Fruit fly (Drosophila melanogaster) whole organism, pupa: ENCODE results near the gene Sirt1.

Experiments
- CG10348 ChIP-seq: fragments of 200-800 bp; sonication (Bioruptor generic); IDR thresholded peaks from 2 replicates; pipeline ENCODE4 v1.3.6; 2022; ENCODE audit warnings: missing biosample characterization, missing genetic modification characterization
- CG12605 ChIP-seq: fragments of 200-800 bp; sonication (Bioruptor generic); IDR thresholded peaks from 2 replicates; pipeline ENCODE4 v1.3.6; 2022; ENCODE audit warnings: missing biosample characterization, missing genetic modification characterization
- CG13204 ChIP-seq: fragments of 200-800 bp; sonication (Bioruptor generic); optimal IDR thresholded peaks from 2 replicates; lab custom pipeline; 2018; ENCODE audit warnings: missing biosample characterization, mild to moderate bottlenecking, missing genetic modification characterization, moderate library complexity
- CG15710 ChIP-seq: fragments of 200-800 bp; sonication (Bioruptor generic); optimal IDR thresholded peaks from 2 replicates; lab custom pipeline; 2018; ENCODE audit warnings: missing biosample characterization, mild to moderate bottlenecking, missing genetic modification characterization, moderate library complexity
- CG32121 ChIP-seq: fragments of 200-800 bp; sonication (Bioruptor generic); IDR thresholded peaks from 2 replicates; pipeline ENCODE4 v1.3.6; 2022; ENCODE audit warnings: missing biosample characterization, missing genetic modification characterization
- CG34367 ChIP-seq: fragments of 200-800 bp; sonication (Bioruptor generic); optimal IDR thresholded peaks from 2 replicates; lab custom pipeline; 2018; ENCODE audit warnings: missing biosample characterization, mild to moderate bottlenecking, missing genetic modification characterization
- CG8159 ChIP-seq: fragments of 200-800 bp; sonication (Bioruptor generic); optimal IDR thresholded peaks from 3 replicates; lab custom pipeline; 2018; ENCODE audit warnings: missing biosample characterization, mild to moderate bottlenecking, missing genetic modification characterization, moderate library complexity
- CG9948 ChIP-seq: fragments of 200-800 bp; sonication (Bioruptor generic); optimal IDR thresholded peaks from 2 replicates; lab custom pipeline; 2018; ENCODE audit warnings: missing biosample characterization, mild to moderate bottlenecking, missing genetic modification characterization, moderate library complexity
- D1 ChIP-seq: fragments of 200-800 bp; sonication (Bioruptor generic); optimal IDR thresholded peaks from 2 replicates; lab custom pipeline; 2018; ENCODE audit warnings: missing biosample characterization, mild to moderate bottlenecking, missing genetic modification characterization, moderate library complexity
- EcR ChIP-seq: fragments of 200-800 bp; sonication (Bioruptor generic); optimal IDR thresholded peaks from 3 replicates; lab custom pipeline; 2019; ENCODE audit warnings: missing biosample characterization, missing genetic modification characterization, mild to moderate bottlenecking, moderate library complexity, missing genetic modification reagents
- Pif1B ChIP-seq: fragments of 200-800 bp; sonication (Bioruptor generic); optimal IDR thresholded peaks from 3 replicates; lab custom pipeline; 2016; ENCODE audit warnings: missing biosample characterization, missing genetic modification characterization
- fd96Ca ChIP-seq: fragments of 200-800 bp; sonication (Bioruptor generic); IDR thresholded peaks from 3 replicates; pipeline ENCODE4 v1.3.6; 2022; ENCODE audit warnings: missing biosample characterization, missing genetic modification characterization
- gl ChIP-seq: fragments of 200-800 bp; sonication (Bioruptor generic); optimal IDR thresholded peaks from 2 replicates; lab custom pipeline; 2018; ENCODE audit warnings: missing biosample characterization, mild to moderate bottlenecking, missing genetic modification characterization

DNA sequence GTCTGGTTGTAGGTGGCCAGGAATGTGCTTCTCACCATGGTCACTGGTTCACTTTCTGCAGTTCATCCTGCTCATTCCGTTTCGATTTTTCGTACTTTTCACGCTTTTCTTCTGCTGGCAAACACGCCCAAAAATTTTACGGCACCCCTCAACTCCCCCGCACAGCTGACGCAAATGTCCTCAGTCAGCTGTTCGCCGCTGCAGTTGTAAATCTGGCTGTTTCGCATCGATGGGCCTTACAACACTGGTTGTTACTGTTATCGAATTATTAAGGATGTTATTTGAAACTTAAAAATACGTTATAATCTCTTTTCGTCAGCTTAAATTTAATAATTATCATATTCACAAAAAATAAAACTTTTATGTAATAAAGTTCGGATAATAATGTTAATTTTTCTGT is 17.1 kb downstream of the Sirt1 start, which contains the start of gene Mgat3:
- TF ChIP-seq CG34367 (tag; lab: Kevin White, UChicago) (no peak), CG12605 (GFP tag; lab: Robert Waterston, UW) (no peak), CG9948 (no peak), D1 (tag; lab: Kevin White, UChicago) (no peak), CG32121 (GFP tag; lab: Robert Waterston, UW) (no peak), Pif1B (GFP tag; lab: Kevin White, UChicago) (no peak), gl (no peak), CG8159 (no peak), CG13204 (no peak), CG10348 (GFP tag; lab: Robert Waterston, UW) (no peak), fd96Ca (GFP tag; lab: Robert Waterston, UW) (no peak), EcR (GFP tag; lab: Kevin White, UChicago) (no peak), CG15710 (tag; lab: Kevin White, UChicago) (no peak)
